Worm (Caenorhabditis elegans) whole organism, late embryonic: ENCODE results near the gene gmap-3.

Source experiments
- C38D4.7 ChIP-seq: fragments of 200-800 bp; sonication (Bioruptor generic); optimal IDR thresholded peaks from 2 replicates; lab custom pipeline; 2018; ENCODE audit warnings: mild to moderate bottlenecking, missing genetic modification characterization, moderate library complexity, missing compliant biosample characterization
- K02D7.2 ChIP-seq: sonication (generic microtip); optimal IDR thresholded peaks from 2 replicates; lab custom pipeline; 2017; ENCODE audit warnings: mild to moderate bottlenecking, missing genetic modification characterization, missing compliant biosample characterization
- K09A11.1 ChIP-seq: sonication (generic microtip); optimal IDR thresholded peaks from 2 replicates; lab custom pipeline; 2017; ENCODE audit warnings: antibody characterized with exemption, mild to moderate bottlenecking, missing genetic modification characterization, missing compliant biosample characterization; ENCODE audit not compliant: insufficient read depth
- T23F11.4 ChIP-seq: fragments of 200-800 bp; sonication (Bioruptor generic); optimal IDR thresholded peaks from 2 replicates; lab custom pipeline; 2018; ENCODE audit warnings: mild to moderate bottlenecking, missing genetic modification characterization, missing compliant biosample characterization
- ahr-1 ChIP-seq: sonication (generic microtip); optimal IDR thresholded peaks from 2 replicates; lab custom pipeline; 2016; ENCODE audit warnings: missing genetic modification characterization, missing compliant biosample characterization
- ama-1 ChIP-seq: fragments of 150-350 bp; optimal IDR thresholded peaks from 2 replicates; lab custom pipeline; 2014
- ceh-18 ChIP-seq: sonication (generic microtip); optimal IDR thresholded peaks from 2 replicates; lab custom pipeline; 2016; ENCODE audit warnings: missing genetic modification characterization, missing compliant biosample characterization
- ceh-19 ChIP-seq: fragments of 200-800 bp; sonication (Bioruptor generic); optimal IDR thresholded peaks from 2 replicates; lab custom pipeline; 2018; ENCODE audit warnings: mild to moderate bottlenecking, missing genetic modification characterization, missing compliant biosample characterization
- ceh-2 ChIP-seq: sonication (generic microtip); optimal IDR thresholded peaks from 2 replicates; lab custom pipeline; 2016; ENCODE audit warnings: missing genotype, missing genetic modification characterization, missing compliant biosample characterization
- ceh-30 ChIP-seq: fragments of 150-350 bp; optimal IDR thresholded peaks from 2 replicates; lab custom pipeline; 2014; ENCODE audit warnings: missing biosample characterization, missing genetic modification characterization
- ceh-31 ChIP-seq: sonication (generic microtip); optimal IDR thresholded peaks from 2 replicates; lab custom pipeline; 2016; ENCODE audit warnings: missing genetic modification characterization, missing compliant biosample characterization
- ceh-34 ChIP-seq: sonication (generic microtip); optimal IDR thresholded peaks from 2 replicates; lab custom pipeline; 2016; ENCODE audit warnings: mild to moderate bottlenecking, missing genetic modification characterization, missing compliant biosample characterization
- ceh-45 ChIP-seq: fragments of 200-800 bp; sonication (Bioruptor generic); IDR thresholded peaks from 2 replicates; pipeline ENCODE4 v1.3.6; 2022; ENCODE audit warnings: missing genetic modification reagents, missing genetic modification characterization, missing compliant biosample characterization
- ceh-48 ChIP-seq: sonication (generic microtip); optimal IDR thresholded peaks from 2 replicates; lab custom pipeline; 2016; ENCODE audit warnings: missing genetic modification characterization, inconsistent platforms, missing compliant biosample characterization
- ceh-6 ChIP-seq: fragments of 200-800 bp; sonication (Bioruptor generic); optimal IDR thresholded peaks from 2 replicates; lab custom pipeline; 2018; ENCODE audit warnings: mild to moderate bottlenecking, missing genetic modification characterization, missing compliant biosample characterization
- che-1 ChIP-seq: sonication (generic microtip); optimal IDR thresholded peaks from 2 replicates; lab custom pipeline; 2016; ENCODE audit warnings: mild to moderate bottlenecking, missing genetic modification characterization, missing compliant biosample characterization
- dve-1 ChIP-seq: sonication (generic microtip); optimal IDR thresholded peaks from 2 replicates; lab custom pipeline; 2017; ENCODE audit warnings: antibody characterized with exemption, mild to moderate bottlenecking, missing genetic modification characterization, missing compliant biosample characterization
- elt-2 ChIP-seq: sonication (generic microtip); optimal IDR thresholded peaks from 2 replicates; lab custom pipeline; 2016; ENCODE audit warnings: missing genetic modification reagents, missing genetic modification characterization, missing compliant biosample characterization
- elt-4 ChIP-seq: sonication (generic microtip); optimal IDR thresholded peaks from 2 replicates; lab custom pipeline; 2016; ENCODE audit warnings: missing genetic modification characterization, missing compliant biosample characterization
- ets-4 ChIP-seq: sonication (generic microtip); optimal IDR thresholded peaks from 2 replicates; lab custom pipeline; 2016; ENCODE audit warnings: missing genetic modification characterization, missing compliant biosample characterization
- fkh-10 ChIP-seq: fragments of 150-350 bp; optimal IDR thresholded peaks from 2 replicates; lab custom pipeline; 2014; ENCODE audit warnings: missing biosample characterization, missing genetic modification reagents, missing genetic modification characterization
- fkh-6 ChIP-seq: sonication (generic microtip); optimal IDR thresholded peaks from 2 replicates; lab custom pipeline; 2016; ENCODE audit warnings: missing genetic modification characterization, missing compliant biosample characterization
- hlh-13 ChIP-seq: fragments of 200-800 bp; sonication (Bioruptor generic); optimal IDR thresholded peaks from 2 replicates; lab custom pipeline; 2018; ENCODE audit warnings: mild to moderate bottlenecking, missing genetic modification characterization, missing compliant biosample characterization
- hlh-30 ChIP-seq: sonication (generic microtip); optimal IDR thresholded peaks from 2 replicates; lab custom pipeline; 2017; ENCODE audit warnings: antibody characterized with exemption, missing genetic modification characterization, missing compliant biosample characterization; ENCODE audit not compliant: insufficient read depth
- hlh-8 ChIP-seq: sonication (generic microtip); optimal IDR thresholded peaks from 2 replicates; lab custom pipeline; 2016; ENCODE audit warnings: missing genotype, missing genetic modification characterization, missing compliant biosample characterization
- lin-11 ChIP-seq: fragments of 200-800 bp; sonication (Bioruptor generic); optimal IDR thresholded peaks from 2 replicates; lab custom pipeline; 2018; ENCODE audit warnings: mild to moderate bottlenecking, missing genetic modification characterization, missing compliant biosample characterization
- mec-3 ChIP-seq: sonication (generic microtip); optimal IDR thresholded peaks from 2 replicates; lab custom pipeline; 2016; ENCODE audit warnings: borderline replicate concordance, missing genetic modification characterization, missing compliant biosample characterization
- pax-1 ChIP-seq: fragments of 150-350 bp; optimal IDR thresholded peaks from 2 replicates; lab custom pipeline; 2014; ENCODE audit warnings: missing biosample characterization, missing genetic modification characterization
- pha-4 ChIP-seq: fragments of 150-350 bp; optimal IDR thresholded peaks from 2 replicates; lab custom pipeline; 2018; ENCODE audit warnings: missing biosample characterization, missing genetic modification reagents, missing genetic modification characterization
- pros-1 ChIP-seq: fragments of 150-350 bp; optimal IDR thresholded peaks from 2 replicates; lab custom pipeline; 2014; ENCODE audit warnings: missing biosample characterization, missing genetic modification reagents, missing genetic modification characterization
- rnt-1 ChIP-seq: sonication (generic microtip); optimal IDR thresholded peaks from 2 replicates; lab custom pipeline; 2016; ENCODE audit warnings: missing genetic modification characterization, missing compliant biosample characterization
- sdc-2 ChIP-seq: sonication (generic microtip); optimal IDR thresholded peaks from 2 replicates; lab custom pipeline; 2016; ENCODE audit warnings: missing genotype, missing genetic modification characterization, missing compliant biosample characterization
- sox-4 ChIP-seq: sonication (generic microtip); optimal IDR thresholded peaks from 2 replicates; lab custom pipeline; 2017; ENCODE audit warnings: mild to moderate bottlenecking, missing genetic modification characterization, inconsistent platforms, missing compliant biosample characterization
- tbx-2 ChIP-seq: sonication (generic microtip); optimal IDR thresholded peaks from 2 replicates; lab custom pipeline; 2016; ENCODE audit warnings: missing genetic modification characterization, missing compliant biosample characterization
- ttx-3 ChIP-seq: sonication (generic microtip); optimal IDR thresholded peaks from 2 replicates; lab custom pipeline; 2016; ENCODE audit warnings: missing genetic modification reagents, missing genetic modification characterization, missing compliant biosample characterization
- unc-3 ChIP-seq, 2 experiments: fragments of 200-800 bp in 1 of 2; sonication (Bioruptor generic) in 1 of 2; sonication (generic microtip) in 1 of 2; conservative IDR thresholded peaks in 1 of 2; optimal IDR thresholded peaks in 1 of 2; 2 replicates each; pipeline versions ENCODE4 v1.3.6 to Lab custom; 2016 to 2022; ENCODE audit warnings: missing compliant biosample characterization in 2 of 2, missing genetic modification characterization in 2 of 2, missing genetic modification reagents in 1 of 2
- unc-42 ChIP-seq: sonication (generic microtip); optimal IDR thresholded peaks from 2 replicates; lab custom pipeline; 2016; ENCODE audit warnings: missing genotype, missing genetic modification characterization, missing compliant biosample characterization
- unc-55 ChIP-seq: sonication (generic microtip); optimal IDR thresholded peaks from 2 replicates; lab custom pipeline; 2017; ENCODE audit warnings: missing biosample characterization, missing genetic modification reagents, missing genetic modification characterization
- unc-86 ChIP-seq: sonication (generic microtip); optimal IDR thresholded peaks from 2 replicates; lab custom pipeline; 2016; ENCODE audit warnings: missing genetic modification characterization, missing compliant biosample characterization
- ztf-16 ChIP-seq: sonication (generic microtip); optimal IDR thresholded peaks from 2 replicates; lab custom pipeline; 2017; ENCODE audit warnings: missing genetic modification characterization, missing compliant biosample characterization

gmap-3 gene

DNA sequence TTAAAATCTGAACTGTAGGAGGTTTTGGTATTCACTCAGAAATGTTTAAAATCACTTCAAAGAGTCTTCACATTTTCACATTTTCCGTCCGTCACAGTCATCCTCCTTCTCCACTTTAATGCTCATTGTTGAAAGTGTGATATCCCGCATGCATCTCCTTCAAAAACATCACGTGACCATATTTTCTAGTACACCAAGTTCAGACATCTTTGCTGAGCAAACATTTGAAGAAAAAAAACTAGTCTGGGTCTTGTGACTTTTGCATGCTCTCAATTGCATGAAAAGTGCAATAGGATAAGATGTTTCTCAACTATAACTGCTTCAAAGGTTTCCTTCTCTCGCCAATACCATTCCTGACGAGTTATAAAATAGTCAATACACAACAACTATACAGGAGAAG is 26.5 kb downstream of the gmap-3 start:
- TF ChIP-seq hlh-30 (tag; lab: Kevin White, UChicago) (peak; percentile 72), ceh-48 (tag; lab: Kevin White, UChicago) (no peak), ceh-6 (GFP tag; lab: Kevin White, UChicago) (no peak)
- TF ChIP-seq, all 69 proteins: peak for 1

DNA sequence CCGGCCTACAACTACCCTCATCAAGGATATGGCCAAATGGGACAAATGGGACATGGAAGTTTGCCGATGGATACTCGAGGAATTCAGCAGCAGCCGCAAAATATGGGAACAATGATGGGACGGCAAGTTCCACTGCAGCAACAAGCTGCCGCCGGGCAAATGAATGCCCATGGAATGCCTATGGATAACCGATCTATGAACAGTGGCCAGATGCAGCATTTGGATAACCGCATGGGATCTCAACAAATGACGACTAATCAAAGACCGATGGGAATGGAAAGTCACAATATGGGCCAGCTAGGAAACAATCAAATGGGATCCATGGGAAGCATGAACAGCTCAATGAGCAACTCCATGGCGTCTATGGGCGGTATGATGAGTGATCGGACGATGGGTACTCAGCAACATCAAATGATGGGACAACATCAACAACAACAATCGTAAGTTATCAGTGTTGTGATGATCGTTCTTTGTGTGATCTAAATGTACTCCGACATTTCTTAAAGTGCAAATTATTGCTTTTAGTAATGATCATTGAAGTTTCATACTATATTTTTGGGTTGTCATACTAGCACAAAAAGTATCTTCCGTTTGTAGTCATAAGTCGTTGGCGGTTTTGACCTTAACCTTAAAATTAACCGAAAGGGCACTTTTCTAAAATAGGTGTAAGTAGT is 27.2 kb downstream of the gmap-3 start:
- TF ChIP-seq lin-11 (no peak), K02D7.2 (tag; lab: Kevin White, UChicago) (no peak), unc-42 (tag; lab: Kevin White, UChicago) (no peak), C38D4.7 (GFP tag; lab: Kevin White, UChicago) (no peak), che-1 (tag; lab: Kevin White, UChicago) (no peak), hlh-13 (GFP tag; lab: Kevin White, UChicago) (no peak), mec-3 (tag; lab: Kevin White, UChicago) (no peak), ets-4 (tag; lab: Kevin White, UChicago) (no peak), unc-55 (GFP tag; lab: Kevin White, UChicago) (no peak), ceh-48 (tag; lab: Kevin White, UChicago) (no peak), hlh-8 (tag; lab: Kevin White, UChicago) (no peak), ceh-2 (tag; lab: Kevin White, UChicago) (no peak), hlh-30 (tag; lab: Kevin White, UChicago) (no peak), pax-1 (tag; lab: Kevin White, UChicago) (no peak)
- TF ChIP-seq, all 69 proteins: peak for 0

DNA sequence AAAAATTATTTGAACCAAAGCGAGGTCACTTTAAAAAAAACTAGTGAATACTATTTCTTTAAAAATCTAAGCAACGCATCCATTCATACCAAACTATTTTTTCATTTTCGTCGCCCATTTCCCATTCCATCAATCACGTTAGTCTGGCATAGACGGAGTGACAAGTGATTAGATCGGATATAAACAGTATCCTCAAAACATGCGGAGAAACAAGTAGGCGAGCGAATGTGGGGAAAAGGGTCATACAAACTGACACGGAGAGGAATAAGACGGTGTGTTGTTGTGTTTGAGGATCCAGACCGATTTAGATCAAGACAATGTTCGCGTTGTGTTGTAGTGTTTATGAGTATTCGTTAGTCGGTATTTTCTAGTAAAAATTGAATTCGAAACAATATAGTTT is 28.3 kb downstream of the gmap-3 start:
- TF ChIP-seq pros-1 (no peak), ceh-45 (GFP tag; lab: Robert Waterston, UW) (no peak), che-1 (tag; lab: Kevin White, UChicago) (no peak), elt-2 (tag; lab: Kevin White, UChicago) (no peak), tbx-2 (tag; lab: Kevin White, UChicago) (no peak), ceh-31 (tag; lab: Kevin White, UChicago) (no peak), ceh-30 (no peak), sox-4 (tag; lab: Kevin White, UChicago) (no peak), rnt-1 (no peak), unc-86 (tag; lab: Kevin White, UChicago) (no peak), mec-3 (tag; lab: Kevin White, UChicago) (no peak), pha-4 (tag; lab: Kevin White, UChicago) (no peak), ceh-18 (tag; lab: Kevin White, UChicago) (no peak), unc-42 (tag; lab: Kevin White, UChicago) (no peak), unc-3 (GFP tag; conservative IDR thresholded peaks at IDR 0.05; lab: Robert Waterston, UW) (no peak), unc-3 (tag; optimal IDR thresholded peaks at IDR 0.05; lab: Kevin White, UChicago) (no peak), hlh-13 (GFP tag; lab: Kevin White, UChicago) (no peak), ceh-48 (tag; lab: Kevin White, UChicago) (no peak), ama-1 (lab: Kevin White, UChicago) (no peak), ceh-34 (tag; lab: Kevin White, UChicago) (no peak)
- TF ChIP-seq, all 69 proteins: peak for 0

DNA sequence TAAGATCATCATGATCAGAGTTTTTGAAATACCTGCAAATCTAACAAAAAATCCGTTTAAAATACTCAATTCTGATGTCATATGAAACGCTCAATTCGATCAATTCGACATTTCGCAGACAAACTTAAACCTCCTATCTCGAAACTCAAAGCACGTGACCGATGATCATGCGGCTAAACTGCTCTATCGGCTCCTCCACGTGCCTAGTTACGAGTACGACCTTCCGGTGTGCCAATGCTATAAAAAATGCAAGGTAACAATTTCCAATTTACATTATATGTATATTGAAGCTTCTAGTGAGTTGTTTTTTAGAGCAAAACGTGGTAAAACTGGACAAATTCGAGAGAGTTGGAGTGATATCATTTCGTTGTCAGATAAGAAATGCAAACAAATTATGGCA is 29.5 kb downstream of the gmap-3 start:
- TF ChIP-seq ceh-6 (GFP tag; lab: Kevin White, UChicago) (no peak), ceh-30 (no peak), hlh-30 (tag; lab: Kevin White, UChicago) (peak; percentile 26), sdc-2 (no peak)

DNA sequence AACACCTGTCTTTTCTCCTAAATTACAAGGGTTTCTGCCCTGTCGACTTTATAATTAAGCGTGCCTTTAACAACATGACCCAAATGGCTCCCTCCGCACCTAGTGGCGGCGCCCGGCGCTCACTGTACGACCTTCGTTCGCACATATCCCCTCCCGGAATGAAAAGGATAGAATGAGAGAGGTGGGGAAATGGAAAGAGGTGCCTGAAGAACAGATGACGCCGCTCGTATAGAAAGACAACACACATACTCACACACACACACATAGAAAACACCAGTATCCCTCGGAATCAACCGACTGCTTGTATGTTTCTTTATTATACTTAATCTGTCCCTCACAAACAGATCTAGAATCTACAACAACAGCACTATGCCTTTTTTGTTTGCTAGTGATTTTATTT is 30.8 kb downstream of the gmap-3 start:
- TF ChIP-seq fkh-10 (GFP tag; lab: Kevin White, UChicago): no peak
- no peak for TF ChIP-seq hlh-30 (tag; lab: Kevin White, UChicago)
- TF ChIP-seq ceh-2 (tag; lab: Kevin White, UChicago): no peak
- no peak for TF ChIP-seq pax-1 (tag; lab: Kevin White, UChicago)
- no peak for TF ChIP-seq ceh-48 (tag; lab: Kevin White, UChicago)
- no peak for TF ChIP-seq fkh-6
- TF ChIP-seq rnt-1: no peak
- no peak for TF ChIP-seq lin-11
- no peak for TF ChIP-seq unc-55 (GFP tag; lab: Kevin White, UChicago)
- TF ChIP-seq ahr-1 (tag; lab: Kevin White, UChicago): no peak
- no peak for TF ChIP-seq che-1 (tag; lab: Kevin White, UChicago)
- no peak for TF ChIP-seq ceh-31 (tag; lab: Kevin White, UChicago)
- TF ChIP-seq elt-4: no peak
- no peak for TF ChIP-seq ztf-16 (tag; lab: Kevin White, UChicago)
- TF ChIP-seq K09A11.1 (tag; lab: Kevin White, UChicago): no peak
- TF ChIP-seq pha-4 (tag; lab: Kevin White, UChicago): no peak
- no peak for TF ChIP-seq dve-1 (tag; lab: Kevin White, UChicago)
- TF ChIP-seq ceh-19: no peak
- TF ChIP-seq T23F11.4: no peak
- TF ChIP-seq ttx-3 (tag; lab: Kevin White, UChicago): no peak
- TF ChIP-seq, all 69 proteins: peak for 0
